Fruit fly (Drosophila melanogaster): ENCODE measurements around the gene kin17.

dm6 chr3L:20379496-20379895 is 22.9 kb downstream of the kin17 start:
- TF ChIP-seq dac (GFP tag; optimal IDR thresholded peaks at IDR 0.05) (no peak), CG4318 (GFP tag; optimal IDR thresholded peaks at IDR 0.05) (no peak), Blimp-1 (GFP tag; optimal IDR thresholded peaks at IDR 0.05) (no peak), Eip93F (GFP tag; optimal IDR thresholded peaks at IDR 0.05) (no peak), net (GFP tag; optimal IDR thresholded peaks at IDR 0.05) (no peak), topi (GFP tag; optimal IDR thresholded peaks at IDR 0.05) (no peak), Hr39 (GFP tag; optimal IDR thresholded peaks at IDR 0.05) (no peak), CG32006 (GFP tag; optimal IDR thresholded peaks at IDR 0.05) (no peak), CG6854 (GFP tag; optimal IDR thresholded peaks at IDR 0.05) (no peak)

All from whole organism, prepupa.